Worm (Caenorhabditis elegans) whole organism, midembryonic: ENCODE measurements around the gene K08D10.13.

Source experiments
- T22C8.4 ChIP-seq: fragments of 200-800 bp; sonication (Bioruptor generic); IDR thresholded peaks from 2 replicates; pipeline ENCODE4 v1.3.6; 2022; ENCODE audit warnings: missing genetic modification characterization, missing compliant biosample characterization
- cog-1 ChIP-seq: sonication (generic microtip); optimal IDR thresholded peaks from 2 replicates; lab custom pipeline; 2016; ENCODE audit warnings: missing genetic modification characterization, missing compliant biosample characterization
- flt-1 ChIP-seq: fragments of 200-800 bp; sonication (Bioruptor generic); IDR thresholded peaks from 2 replicates; pipeline ENCODE4 v1.3.6; 2022; ENCODE audit warnings: missing genetic modification characterization, missing compliant biosample characterization
- klf-2 ChIP-seq: fragments of 200-800 bp; sonication (Bioruptor generic); conservative IDR thresholded peaks from 2 replicates; pipeline ENCODE4 v1.3.6; 2022; ENCODE audit warnings: missing genetic modification reagents, missing genetic modification characterization, missing compliant biosample characterization
- med-1 ChIP-seq: sonication (generic microtip); optimal IDR thresholded peaks from 2 replicates; lab custom pipeline; 2017; ENCODE audit warnings: missing genetic modification characterization, mild to moderate bottlenecking, missing compliant biosample characterization, antibody characterized with exemption, missing genetic modification reagents; ENCODE audit not compliant: insufficient read depth
- ref-1 ChIP-seq: fragments of 200-800 bp; sonication (Bioruptor generic); conservative IDR thresholded peaks from 2 replicates; pipeline ENCODE4 v1.3.6; 2022; ENCODE audit warnings: missing genetic modification reagents, missing genetic modification characterization, missing compliant biosample characterization
- tab-1 ChIP-seq: fragments of 200-800 bp; sonication (Bioruptor generic); IDR thresholded peaks from 2 replicates; pipeline ENCODE4 v1.3.6; 2022; ENCODE audit warnings: missing genetic modification characterization, missing compliant biosample characterization
- ztf-23 ChIP-seq: fragments of 200-800 bp; sonication (Bioruptor generic); IDR thresholded peaks from 2 replicates; pipeline ENCODE4 v1.3.6; 2022; ENCODE audit warnings: missing genetic modification reagents, missing genetic modification characterization, missing compliant biosample characterization
- ztf-29 ChIP-seq: fragments of 200-800 bp; sonication (Bioruptor generic); IDR thresholded peaks from 2 replicates; pipeline ENCODE4 v1.3.6; 2022; ENCODE audit warnings: missing genetic modification reagents, missing genetic modification characterization, missing compliant biosample characterization

Gene K08D10.13

DNA sequence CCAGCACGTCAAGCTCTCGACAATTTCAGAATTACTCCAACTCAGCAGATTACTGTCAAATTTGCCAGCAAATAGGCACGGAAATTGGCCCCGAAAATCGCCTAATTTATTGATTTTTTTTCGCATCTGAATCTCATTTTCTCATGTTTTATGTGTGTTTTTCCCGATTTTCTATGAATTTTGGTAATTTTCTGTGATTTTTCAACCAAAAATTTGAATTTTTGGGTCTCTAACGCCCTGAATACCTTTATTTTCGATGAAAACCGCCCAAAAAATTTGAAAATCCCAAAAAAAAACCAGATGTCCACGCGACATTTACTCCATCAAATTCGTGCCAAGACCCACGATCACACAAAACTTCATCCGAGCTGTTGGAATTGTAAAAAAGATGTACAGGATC is 4.7 kb upstream of the K08D10.13 start, which contains the start of gene dnj-15:
TSS of gene dnj-15 (plus strand) at position 301 of the 400 bp plus-strand sequence.
- TF ChIP-seq flt-1 (GFP tag; lab: Robert Waterston, UW) (no peak), T22C8.4 (no peak), ref-1 (GFP tag; lab: Robert Waterston, UW) (no peak), klf-2 (GFP tag; lab: Robert Waterston, UW) (no peak), med-1 (GFP tag; lab: Kevin White, UChicago) (no peak), ztf-23 (GFP tag; lab: Robert Waterston, UW) (no peak), ztf-29 (no peak), tab-1 (GFP tag; lab: Robert Waterston, UW) (no peak)

DNA sequence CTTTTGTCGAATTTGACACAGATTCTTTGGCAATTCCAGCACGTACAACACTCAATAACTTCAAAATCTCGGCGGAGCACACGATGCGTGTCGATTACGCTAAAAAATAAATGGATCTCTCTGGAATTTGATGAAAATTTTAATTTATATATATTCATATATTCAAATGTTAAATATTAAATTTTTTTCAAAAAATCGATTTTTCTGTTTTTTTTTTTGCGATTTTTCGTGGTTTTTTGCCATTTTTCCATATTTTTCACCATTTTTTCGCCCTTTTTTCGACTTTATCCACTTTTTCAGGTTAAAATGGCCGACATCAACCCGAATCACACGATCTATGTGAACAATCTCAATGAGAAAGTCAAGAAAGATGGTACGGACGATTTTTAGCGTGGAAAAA is 2.4 kb upstream of the K08D10.13 start, which contains the start of gene rnp-3:
TSS of gene rnp-3 (plus strand) at position 301 of the 400 bp plus-strand sequence.
- TF ChIP-seq klf-2 (GFP tag; lab: Robert Waterston, UW) (no peak), tab-1 (GFP tag; lab: Robert Waterston, UW) (no peak), ztf-29 (no peak), ref-1 (GFP tag; lab: Robert Waterston, UW) (no peak), med-1 (GFP tag; lab: Kevin White, UChicago) (no peak), T22C8.4 (no peak), flt-1 (GFP tag; lab: Robert Waterston, UW) (no peak), ztf-23 (GFP tag; lab: Robert Waterston, UW) (no peak), cog-1 (tag; lab: Kevin White, UChicago) (no peak)

DNA sequence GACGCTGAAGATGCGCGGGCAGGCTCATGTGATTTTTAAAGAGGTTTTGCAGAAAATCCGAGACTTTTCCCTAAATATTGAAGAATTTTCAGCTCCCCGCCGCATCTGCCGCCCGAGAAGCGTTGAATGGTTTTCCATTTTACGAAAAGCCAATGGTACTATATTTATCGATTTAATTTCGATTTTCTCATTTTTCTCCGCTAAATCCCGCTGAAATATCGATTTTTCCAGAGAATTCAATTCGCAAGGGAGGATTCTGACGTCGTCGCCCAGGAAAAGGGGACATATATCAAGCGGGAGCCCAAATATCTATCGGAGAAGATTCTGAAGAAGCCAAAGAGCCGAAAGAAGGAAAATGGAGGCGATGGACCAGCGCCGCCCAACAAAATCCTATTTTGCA is 861 bp upstream of the K08D10.13 start:
- TF ChIP-seq cog-1 (tag; lab: Kevin White, UChicago), result no peak
- no peak for TF ChIP-seq med-1 (GFP tag; lab: Kevin White, UChicago)
- TF ChIP-seq T22C8.4, result peak; percentile 54
- TF ChIP-seq ztf-29, result no peak
- no peak for TF ChIP-seq ztf-23 (GFP tag; lab: Robert Waterston, UW)
- no peak for TF ChIP-seq klf-2 (GFP tag; lab: Robert Waterston, UW)
- TF ChIP-seq tab-1 (GFP tag; lab: Robert Waterston, UW), result no peak

DNA sequence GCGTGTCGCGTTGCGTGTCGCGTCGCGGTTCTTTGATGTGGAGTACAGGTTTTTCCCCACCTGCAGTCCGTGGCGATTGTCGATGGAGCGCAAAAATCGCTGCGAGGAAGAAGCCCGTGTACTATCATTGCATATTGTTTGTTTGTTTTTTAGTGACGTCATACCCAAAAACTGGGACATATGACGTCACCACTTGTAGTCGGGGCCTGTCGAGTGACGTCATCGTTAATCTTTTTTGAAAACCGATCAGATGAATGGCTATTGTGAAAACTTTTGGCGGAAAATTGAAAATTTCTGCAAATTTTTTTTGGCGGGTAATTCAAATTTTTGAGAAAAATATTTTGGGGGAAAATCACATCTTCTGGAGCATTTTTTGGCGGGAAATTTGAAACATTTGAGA is 4.1 kb downstream of the K08D10.13 start:
- TF ChIP-seq klf-2 (GFP tag; lab: Robert Waterston, UW) (no peak), T22C8.4 (no peak), tab-1 (GFP tag; lab: Robert Waterston, UW) (no peak), ztf-29 (no peak), flt-1 (GFP tag; lab: Robert Waterston, UW) (no peak), med-1 (GFP tag; lab: Kevin White, UChicago) (no peak)

DNA sequence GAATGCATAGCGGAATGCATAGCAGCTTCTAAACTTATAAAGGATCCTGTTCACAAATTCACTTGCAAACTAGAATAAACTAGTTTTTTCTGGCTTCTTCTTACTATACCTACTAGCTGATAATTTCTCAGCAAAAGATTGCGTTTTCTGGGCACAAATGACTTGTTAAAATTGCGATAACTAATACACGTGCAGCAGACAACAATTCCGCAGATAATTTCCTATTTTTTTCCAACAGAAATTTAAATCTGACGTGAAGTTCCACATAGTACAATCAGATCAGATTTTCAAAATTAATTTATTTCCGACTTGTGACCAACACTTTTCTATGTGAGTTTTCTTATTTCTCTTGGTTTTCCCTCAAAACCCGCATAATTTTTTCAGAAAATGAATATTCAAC is 7.0 kb downstream of the K08D10.13 start, which contains the start of gene scrm-8:
TSS of gene scrm-8 (plus strand) at position 301 of the 400 bp plus-strand sequence.
- TF ChIP-seq med-1 (GFP tag; lab: Kevin White, UChicago) (no peak), flt-1 (GFP tag; lab: Robert Waterston, UW) (no peak), ref-1 (GFP tag; lab: Robert Waterston, UW) (no peak), T22C8.4 (no peak), cog-1 (tag; lab: Kevin White, UChicago) (no peak), ztf-23 (GFP tag; lab: Robert Waterston, UW) (no peak), ztf-29 (no peak)

DNA sequence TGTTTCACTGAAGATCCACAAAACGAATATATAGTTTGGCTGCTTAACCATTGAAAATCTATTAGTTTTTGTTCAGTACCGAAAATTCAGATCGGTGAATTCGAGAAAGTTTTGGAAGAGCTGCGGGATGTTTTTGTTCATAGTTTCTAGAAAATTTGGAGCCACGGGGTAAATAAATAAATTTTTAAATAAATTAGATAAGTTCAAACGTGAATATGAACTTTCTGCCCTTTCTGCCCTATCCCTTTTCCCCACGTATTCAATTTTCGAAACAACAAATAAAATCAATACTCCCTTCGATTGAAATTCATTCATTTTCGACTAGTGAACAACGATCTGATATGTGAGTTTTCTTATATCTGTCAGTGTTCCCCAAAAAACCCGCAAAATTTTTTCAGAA is 9.3 kb downstream of the K08D10.13 start, which contains the start of gene scrm-5:
TSS of gene scrm-5 (plus strand) at position 301 of the 400 bp plus-strand sequence.
- TF ChIP-seq ref-1 (GFP tag; lab: Robert Waterston, UW), result no peak
- no peak for TF ChIP-seq tab-1 (GFP tag; lab: Robert Waterston, UW)
- TF ChIP-seq cog-1 (tag; lab: Kevin White, UChicago), result no peak
- no peak for TF ChIP-seq ztf-23 (GFP tag; lab: Robert Waterston, UW)
- TF ChIP-seq klf-2 (GFP tag; lab: Robert Waterston, UW), result no peak
- no peak for TF ChIP-seq med-1 (GFP tag; lab: Kevin White, UChicago)
- no peak for TF ChIP-seq T22C8.4
- no peak for TF ChIP-seq ztf-29
- no peak for TF ChIP-seq flt-1 (GFP tag; lab: Robert Waterston, UW)

DNA sequence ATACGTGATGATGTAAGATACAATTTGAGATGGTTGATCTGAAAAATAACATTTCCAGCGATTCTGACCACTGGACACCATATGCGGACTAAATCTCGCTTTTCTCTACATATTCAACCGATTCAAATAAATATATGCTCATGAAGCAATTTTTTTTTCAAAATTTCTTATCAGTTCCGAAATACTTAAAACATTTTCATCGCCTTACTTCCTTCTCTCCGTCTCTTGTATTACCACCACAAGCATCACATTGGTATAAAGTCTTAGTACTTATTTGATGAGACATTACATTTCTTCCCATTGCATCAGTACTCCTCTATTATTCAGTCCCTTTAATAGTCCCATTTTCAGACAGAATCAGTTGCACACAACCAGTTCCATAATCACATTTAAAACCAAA is 16.7 kb downstream of the K08D10.13 start, which contains the start of gene K08D10.14:
TSS of gene K08D10.14 (plus strand) at position 301 of the 400 bp plus-strand sequence.
- no peak for TF ChIP-seq cog-1 (tag; lab: Kevin White, UChicago)
- no peak for TF ChIP-seq med-1 (GFP tag; lab: Kevin White, UChicago)
- no peak for TF ChIP-seq tab-1 (GFP tag; lab: Robert Waterston, UW)
- no peak for TF ChIP-seq flt-1 (GFP tag; lab: Robert Waterston, UW)
- TF ChIP-seq klf-2 (GFP tag; lab: Robert Waterston, UW), result no peak
- TF ChIP-seq ztf-23 (GFP tag; lab: Robert Waterston, UW), result no peak
- no peak for TF ChIP-seq ztf-29
- no peak for TF ChIP-seq ref-1 (GFP tag; lab: Robert Waterston, UW)
- TF ChIP-seq T22C8.4, result no peak

DNA sequence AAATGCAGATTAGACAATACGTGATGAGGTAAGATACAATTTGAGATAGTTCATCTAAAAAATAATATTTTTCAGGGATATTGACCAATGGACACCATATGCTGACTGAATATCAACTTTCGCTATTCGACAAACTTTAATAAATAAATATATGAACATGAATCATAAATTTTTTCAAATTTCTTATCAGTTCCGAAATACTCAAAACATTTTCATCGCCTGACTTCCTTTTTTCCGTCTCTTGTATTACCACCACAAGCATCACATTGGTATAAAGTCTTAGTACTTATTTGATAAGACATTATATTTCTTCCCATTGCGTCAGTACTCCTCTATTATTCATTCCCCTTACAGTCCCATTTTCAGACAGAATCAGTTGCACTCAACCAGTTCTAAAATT is 19.2 kb downstream of the K08D10.13 start, which contains the start of the genes K08D10.10 and R07C12.1:
TSS of gene K08D10.10 (plus strand) at position 93 of the 400 bp plus-strand sequence.
TSS of gene R07C12.1 (plus strand) at position 314 of the 400 bp plus-strand sequence.
- TF ChIP-seq ztf-29 (no peak), tab-1 (GFP tag; lab: Robert Waterston, UW) (no peak), klf-2 (GFP tag; lab: Robert Waterston, UW) (no peak), flt-1 (GFP tag; lab: Robert Waterston, UW) (no peak), ref-1 (GFP tag; lab: Robert Waterston, UW) (no peak), cog-1 (tag; lab: Kevin White, UChicago) (no peak)

DNA sequence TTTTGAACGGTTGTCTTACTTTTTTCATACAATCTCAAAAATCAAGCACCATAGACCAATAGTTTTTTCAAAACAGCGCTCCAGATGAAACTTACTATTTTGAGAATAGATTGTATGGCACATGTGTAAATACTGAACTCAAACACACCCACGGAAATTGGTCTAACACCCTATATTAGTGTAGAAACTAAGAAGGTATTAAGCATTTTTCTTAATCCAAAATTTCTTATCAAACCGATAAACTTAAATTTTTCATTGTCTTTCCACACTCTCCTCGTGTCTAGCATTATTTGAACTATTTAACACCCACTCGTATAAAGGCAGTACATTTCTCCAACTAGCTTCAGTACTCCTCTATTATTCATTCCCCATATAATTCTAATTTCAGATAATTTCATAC is 21.2 kb downstream of the K08D10.13 start:
- TF ChIP-seq ztf-29 (no peak), tab-1 (GFP tag; lab: Robert Waterston, UW) (no peak), med-1 (GFP tag; lab: Kevin White, UChicago) (no peak), ref-1 (GFP tag; lab: Robert Waterston, UW) (no peak), flt-1 (GFP tag; lab: Robert Waterston, UW) (no peak), klf-2 (GFP tag; lab: Robert Waterston, UW) (no peak), T22C8.4 (no peak), cog-1 (tag; lab: Kevin White, UChicago) (no peak), ztf-23 (GFP tag; lab: Robert Waterston, UW) (no peak)
